In genomic region chrIV:11111898-11112297, ce11 we compare ENCODE assay signal across 5 worm cellular contexts.
TF ChIP-seq lines count a peak whose summit lies in the region.

No protein-coding gene starts in this region.

TF ChIP-seq in whole organism, L1 larva, 84 proteins besides CTCF, POLR2A, EP300 and RAD21:
- peak; percentile 51 for TF ChIP-seq xbp-1 (tag; optimal IDR thresholded peaks at IDR 0.05; lab: Kevin White, UChicago)
- TF ChIP-seq nhr-28 (tag; optimal IDR thresholded peaks at IDR 0.05; lab: Kevin White, UChicago): no peak
- no peak for TF ChIP-seq dsc-1 (tag; optimal IDR thresholded peaks at IDR 0.05; lab: Kevin White, UChicago)
- no peak for TF ChIP-seq lin-35 (GFP tag; optimal IDR thresholded peaks at IDR 0.05; lab: Kevin White, UChicago)
- no peak for TF ChIP-seq ztf-4 (tag; optimal IDR thresholded peaks at IDR 0.05; lab: Kevin White, UChicago)
- peak; percentile 62 for TF ChIP-seq rnt-1 (tag; optimal IDR thresholded peaks at IDR 0.05; lab: Kevin White, UChicago)
- peak in 1 of 2 experiments; percentile 42 for TF ChIP-seq lsy-2 (tag; optimal IDR thresholded peaks at IDR 0.05; lab: Kevin White, UChicago)
- no peak for TF ChIP-seq vab-15 (tag; optimal IDR thresholded peaks at IDR 0.05; lab: Kevin White, UChicago)
- TF ChIP-seq snu-23 (GFP tag; optimal IDR thresholded peaks at IDR 0.05; lab: Kevin White, UChicago): peak; percentile 17
- TF ChIP-seq lin-14 (GFP tag; optimal IDR thresholded peaks at IDR 0.05; lab: Kevin White, UChicago): peak; percentile 46
- peak; percentile 55 for TF ChIP-seq unc-130 (tag; optimal IDR thresholded peaks at IDR 0.05; lab: Kevin White, UChicago)
- peak; percentile 47 for TF ChIP-seq nhr-71 (tag; optimal IDR thresholded peaks at IDR 0.05; lab: Kevin White, UChicago)

TF ChIP-seq in whole organism, L2 larva, 48 proteins besides CTCF, POLR2A, EP300 and RAD21:
- TF ChIP-seq elt-3 (tag; optimal IDR thresholded peaks at IDR 0.05; lab: Kevin White, UChicago) (no peak), nhr-129 (tag; optimal IDR thresholded peaks at IDR 0.05; lab: Kevin White, UChicago) (peak; percentile 44), ceh-16 (tag; optimal IDR thresholded peaks at IDR 0.05; lab: Kevin White, UChicago) (no peak), lsy-2 (tag; optimal IDR thresholded peaks at IDR 0.05; lab: Kevin White, UChicago) (peak in 1 of 2 experiments; percentile 21), crh-2 (tag; optimal IDR thresholded peaks at IDR 0.05; lab: Kevin White, UChicago) (peak; percentile 49), nhr-12 (tag; optimal IDR thresholded peaks at IDR 0.05; lab: Kevin White, UChicago) (no peak)

TF ChIP-seq in whole organism, L3 larva, 47 proteins besides CTCF, POLR2A, EP300 and RAD21:
- TF ChIP-seq egl-5 (tag; optimal IDR thresholded peaks at IDR 0.05; lab: Kevin White, UChicago) (peak; percentile 3), ceh-9 (tag; optimal IDR thresholded peaks at IDR 0.05; lab: Kevin White, UChicago) (no peak), nhr-77 (tag; optimal IDR thresholded peaks at IDR 0.05; lab: Kevin White, UChicago) (no peak), nfya-1 (tag; optimal IDR thresholded peaks at IDR 0.05; lab: Kevin White, UChicago; ENCODE audit: insufficient read depth) (peak; percentile 24), eor-1 (tag; optimal IDR thresholded peaks at IDR 0.05; lab: Kevin White, UChicago) (no peak)

TF ChIP-seq in whole organism, L4 larva, 104 proteins besides CTCF, POLR2A, EP300 and RAD21:
- TF ChIP-seq ceh-82 (tag; optimal IDR thresholded peaks at IDR 0.05; lab: Kevin White, UChicago) (no peak), hlh-30 (tag; optimal IDR thresholded peaks at IDR 0.05; lab: Kevin White, UChicago; ENCODE audit: insufficient read depth) (peak; percentile 36)
TF ChIP-seq in whole organism, L4 larva: peak in this region for 1.

TF ChIP-seq in whole organism, mixed stage, embryonic, 35 proteins besides CTCF, POLR2A, EP300 and RAD21:
- TF ChIP-seq hlh-1 (tag; optimal IDR thresholded peaks at IDR 0.05; lab: Kevin White, UChicago): peak; percentile 75
- no peak for TF ChIP-seq nhr-237 (tag; optimal IDR thresholded peaks at IDR 0.05; lab: Kevin White, UChicago)
- TF ChIP-seq M03D4.4 (tag; optimal IDR thresholded peaks at IDR 0.05; lab: Kevin White, UChicago): no peak

Comparison
In these comparisons a context has a peak if more than half of its experiments do, and no peak if none do; other contexts are left out.
1. Of the 29 proteins assayed by ChIP-seq in both whole organism, L4 larva and whole organism, L1 larva: peak only in whole organism, L4 larva: none; only in whole organism, L1 larva: unc-130; in both: none; in neither: 27; mixed calls (peak in some experiments, not most) for 1.